Fruit fly (Drosophila melanogaster) whole organism, prepupa: Measurements from ENCODE around the gene eIF3a.

Experiments
- Blimp-1 ChIP-seq: fragments of 200-800 bp; sonication (Bioruptor generic); optimal IDR thresholded peaks from 3 replicates; lab custom pipeline; 2017; ENCODE audit warnings: missing biosample characterization, missing genetic modification characterization, mild to moderate bottlenecking, moderate library complexity, missing genetic modification reagents
- CG10631 ChIP-seq: fragments of 200-800 bp; sonication (Bioruptor generic); optimal IDR thresholded peaks from 2 replicates; lab custom pipeline; 2016; ENCODE audit warnings: missing biosample characterization, missing genetic modification characterization
- CG10669 ChIP-seq: fragments of 200-800 bp; sonication (Bioruptor generic); optimal IDR thresholded peaks from 3 replicates; lab custom pipeline; 2018; ENCODE audit warnings: missing biosample characterization, mild to moderate bottlenecking, missing genetic modification characterization, moderate library complexity
- CG11294 ChIP-seq: fragments of 200-800 bp; sonication (Bioruptor generic); IDR thresholded peaks from 2 replicates; pipeline ENCODE4 v1.3.6; 2022; ENCODE audit warnings: missing biosample characterization, missing genetic modification characterization
- CG11762 ChIP-seq: fragments of 200-800 bp; sonication (Bioruptor generic); optimal IDR thresholded peaks from 3 replicates; lab custom pipeline; 2016; ENCODE audit warnings: missing biosample characterization, missing genetic modification characterization; ENCODE audit not compliant: insufficient read depth
- CG15336 ChIP-seq: fragments of 200-800 bp; sonication (Bioruptor generic); IDR thresholded peaks from 2 replicates; pipeline ENCODE4 v1.3.6; 2022; ENCODE audit warnings: missing biosample characterization, missing genetic modification characterization
- CG1621 ChIP-seq: fragments of 200-800 bp; sonication (Bioruptor generic); optimal IDR thresholded peaks from 3 replicates; lab custom pipeline; 2018; ENCODE audit warnings: missing biosample characterization, mild to moderate bottlenecking, missing genetic modification characterization
- CG16779 ChIP-seq: fragments of 200-800 bp; sonication (Bioruptor generic); optimal IDR thresholded peaks from 3 replicates; lab custom pipeline; 2017; ENCODE audit warnings: missing biosample characterization, mild to moderate bottlenecking, missing genetic modification characterization
- CG3032 ChIP-seq: fragments of 200-800 bp; optimal IDR thresholded peaks from 2 replicates; lab custom pipeline; 2019; ENCODE audit warnings: missing biosample characterization, mild to moderate bottlenecking, missing genetic modification characterization, moderate library complexity
- CG31627 ChIP-seq: fragments of 200-800 bp; sonication (Bioruptor generic); optimal IDR thresholded peaks from 3 replicates; lab custom pipeline; 2016; ENCODE audit warnings: missing biosample characterization, missing genetic modification characterization
- CG3919 ChIP-seq: fragments of 200-800 bp; sonication (Bioruptor generic); optimal IDR thresholded peaks from 3 replicates; lab custom pipeline; 2016; ENCODE audit warnings: missing biosample characterization, missing genetic modification characterization
- CG4318 ChIP-seq: fragments of 200-800 bp; sonication (Bioruptor generic); optimal IDR thresholded peaks from 3 replicates; lab custom pipeline; 2017; ENCODE audit warnings: missing biosample characterization, mild to moderate bottlenecking, missing genetic modification characterization
- CG6163 ChIP-seq: fragments of 200-800 bp; sonication (Bioruptor generic); IDR thresholded peaks from 3 replicates; pipeline ENCODE4 v1.3.6; 2022; ENCODE audit warnings: missing biosample characterization, missing genetic modification characterization
- CG6276 ChIP-seq: fragments of 200-800 bp; sonication (Bioruptor generic); optimal IDR thresholded peaks from 2 replicates; lab custom pipeline; 2017; ENCODE audit warnings: missing biosample characterization, mild to moderate bottlenecking, missing genetic modification characterization
- CG6854 ChIP-seq: fragments of 200-800 bp; sonication (Bioruptor generic); optimal IDR thresholded peaks from 2 replicates; lab custom pipeline; 2017; ENCODE audit warnings: missing biosample characterization, mild to moderate bottlenecking, missing genetic modification characterization
- CG7368 ChIP-seq: fragments of 200-800 bp; sonication (Bioruptor generic); optimal IDR thresholded peaks from 3 replicates; lab custom pipeline; 2016; ENCODE audit warnings: missing biosample characterization, missing genetic modification characterization
- CG8119 ChIP-seq: fragments of 200-800 bp; sonication (Bioruptor generic); IDR thresholded peaks from 3 replicates; pipeline ENCODE4 v1.3.6; 2022; ENCODE audit warnings: missing biosample characterization, missing genetic modification characterization
- CG8319 ChIP-seq: fragments of 200-800 bp; sonication (Bioruptor generic); optimal IDR thresholded peaks from 3 replicates; lab custom pipeline; 2016; ENCODE audit warnings: missing biosample characterization, missing genetic modification characterization
- CG8632 ChIP-seq: fragments of 200-800 bp; sonication (Bioruptor generic); optimal IDR thresholded peaks from 3 replicates; lab custom pipeline; 2016; ENCODE audit warnings: missing biosample characterization, missing genetic modification characterization
- CG9139 ChIP-seq: fragments of 200-800 bp; sonication (Bioruptor generic); optimal IDR thresholded peaks from 3 replicates; lab custom pipeline; 2017; ENCODE audit warnings: missing biosample characterization, mild to moderate bottlenecking, missing genetic modification characterization
- Eip75B ChIP-seq: fragments of 200-800 bp; sonication (Bioruptor generic); optimal IDR thresholded peaks from 3 replicates; lab custom pipeline; 2016; ENCODE audit warnings: missing biosample characterization, missing genetic modification characterization
- Eip78C ChIP-seq: fragments of 200-800 bp; sonication (Bioruptor generic); peaks from one replicate; lab custom pipeline; 2016; ENCODE audit warnings: missing biosample characterization, missing genetic modification characterization
- Ets21C ChIP-seq: fragments of 200-800 bp; sonication (Bioruptor generic); optimal IDR thresholded peaks from 3 replicates; lab custom pipeline; 2016; ENCODE audit warnings: missing biosample characterization, missing genetic modification characterization
- Hr38 ChIP-seq: sonication (Bioruptor generic); optimal IDR thresholded peaks from 2 replicates; lab custom pipeline; 2016; ENCODE audit warnings: missing biosample characterization, missing genetic modification characterization
- Hr4 ChIP-seq: fragments of 200-800 bp; sonication (Bioruptor generic); optimal IDR thresholded peaks from 3 replicates; lab custom pipeline; 2016; ENCODE audit warnings: missing biosample characterization, missing genetic modification characterization
- Lpt ChIP-seq: fragments of 200-800 bp; sonication (Bioruptor generic); optimal IDR thresholded peaks from 3 replicates; lab custom pipeline; 2016; ENCODE audit warnings: missing biosample characterization, missing genetic modification characterization
- Met ChIP-seq: fragments of 200-800 bp; sonication (Bioruptor generic); optimal IDR thresholded peaks from 3 replicates; lab custom pipeline; 2016; ENCODE audit warnings: missing biosample characterization, missing genetic modification characterization
- Smox ChIP-seq: fragments of 200-800 bp; sonication (Bioruptor generic); optimal IDR thresholded peaks from 3 replicates; lab custom pipeline; 2016; ENCODE audit warnings: missing biosample characterization, missing genetic modification characterization
- Sox102F ChIP-seq: fragments of 200-800 bp; sonication (Bioruptor generic); optimal IDR thresholded peaks from 2 replicates; lab custom pipeline; 2016; ENCODE audit warnings: missing biosample characterization, mild to moderate bottlenecking, missing genetic modification characterization
- Sox15 ChIP-seq: fragments of 200-800 bp; sonication (Bioruptor generic); optimal IDR thresholded peaks from 3 replicates; lab custom pipeline; 2016; ENCODE audit warnings: missing biosample characterization, missing genetic modification characterization
- achi ChIP-seq: fragments of 200-800 bp; sonication (Bioruptor generic); optimal IDR thresholded peaks from 3 replicates; lab custom pipeline; 2016; ENCODE audit warnings: missing biosample characterization, missing genetic modification characterization
- acj6 ChIP-seq: fragments of 200-800 bp; sonication (Bioruptor generic); optimal IDR thresholded peaks from 3 replicates; lab custom pipeline; 2016; ENCODE audit warnings: missing biosample characterization, missing genetic modification characterization
- cyc ChIP-seq: fragments of 200-800 bp; sonication (Bioruptor generic); optimal IDR thresholded peaks from 3 replicates; lab custom pipeline; 2016; ENCODE audit warnings: missing biosample characterization, missing genetic modification characterization
- dac ChIP-seq: fragments of 200-800 bp; sonication (Bioruptor generic); optimal IDR thresholded peaks from 2 replicates; lab custom pipeline; 2017; ENCODE audit warnings: missing biosample characterization, mild to moderate bottlenecking, missing genetic modification characterization
- dsx ChIP-seq: fragments of 200-800 bp; optimal IDR thresholded peaks from 3 replicates; lab custom pipeline; 2019; ENCODE audit warnings: missing biosample characterization, mild to moderate bottlenecking, missing genetic modification characterization, moderate library complexity; ENCODE audit not compliant: poor library complexity, severe bottlenecking
- eg ChIP-seq: fragments of 200-800 bp; sonication (Bioruptor generic); IDR thresholded peaks from 3 replicates; pipeline ENCODE4 v1.3.6; 2022; ENCODE audit warnings: missing biosample characterization, missing genetic modification characterization
- esn ChIP-seq: fragments of 200-800 bp; sonication (Bioruptor generic); optimal IDR thresholded peaks from 2 replicates; lab custom pipeline; 2016; ENCODE audit warnings: missing biosample characterization, mild to moderate bottlenecking, missing genetic modification characterization, moderate library complexity
- fd85E ChIP-seq: fragments of 200-800 bp; sonication (Bioruptor generic); optimal IDR thresholded peaks from 3 replicates; lab custom pipeline; 2016; ENCODE audit warnings: missing biosample characterization, missing genetic modification characterization
- pdm3 ChIP-seq: fragments of 200-800 bp; sonication (Bioruptor generic); optimal IDR thresholded peaks from 3 replicates; lab custom pipeline; 2016; ENCODE audit warnings: missing biosample characterization, missing genetic modification characterization
- salr ChIP-seq, 2 experiments: fragments of 200-800 bp; sonication (Bioruptor generic); optimal IDR thresholded peaks; 3 replicates each; lab custom pipeline; 2016 to 2018; ENCODE audit warnings: missing biosample characterization in 2 of 2, missing genetic modification characterization in 2 of 2, mild to moderate bottlenecking in 1 of 2
- spab ChIP-seq: fragments of 200-800 bp; sonication (Bioruptor generic); optimal IDR thresholded peaks from 2 replicates; lab custom pipeline; 2017; ENCODE audit warnings: missing biosample characterization, mild to moderate bottlenecking, missing genetic modification characterization, missing genetic modification reagents
- ss ChIP-seq, 2 experiments: fragments of 200-800 bp; sonication (Bioruptor generic); optimal IDR thresholded peaks; 2 replicates in 1 of 2; 3 replicates in 1 of 2; lab custom pipeline; 2017 to 2018; ENCODE audit warnings: mild to moderate bottlenecking in 2 of 2, missing biosample characterization in 2 of 2, missing genetic modification characterization in 2 of 2, moderate library complexity in 1 of 2
- topi ChIP-seq: fragments of 200-800 bp; sonication (Bioruptor generic); optimal IDR thresholded peaks from 3 replicates; lab custom pipeline; 2016; ENCODE audit warnings: missing biosample characterization, missing genetic modification characterization
- vri ChIP-seq: fragments of 200-800 bp; sonication (Bioruptor generic); optimal IDR thresholded peaks from 3 replicates; lab custom pipeline; 2016; ENCODE audit warnings: missing biosample characterization, mild to moderate bottlenecking, missing genetic modification characterization

Gene eIF3a

DNA sequence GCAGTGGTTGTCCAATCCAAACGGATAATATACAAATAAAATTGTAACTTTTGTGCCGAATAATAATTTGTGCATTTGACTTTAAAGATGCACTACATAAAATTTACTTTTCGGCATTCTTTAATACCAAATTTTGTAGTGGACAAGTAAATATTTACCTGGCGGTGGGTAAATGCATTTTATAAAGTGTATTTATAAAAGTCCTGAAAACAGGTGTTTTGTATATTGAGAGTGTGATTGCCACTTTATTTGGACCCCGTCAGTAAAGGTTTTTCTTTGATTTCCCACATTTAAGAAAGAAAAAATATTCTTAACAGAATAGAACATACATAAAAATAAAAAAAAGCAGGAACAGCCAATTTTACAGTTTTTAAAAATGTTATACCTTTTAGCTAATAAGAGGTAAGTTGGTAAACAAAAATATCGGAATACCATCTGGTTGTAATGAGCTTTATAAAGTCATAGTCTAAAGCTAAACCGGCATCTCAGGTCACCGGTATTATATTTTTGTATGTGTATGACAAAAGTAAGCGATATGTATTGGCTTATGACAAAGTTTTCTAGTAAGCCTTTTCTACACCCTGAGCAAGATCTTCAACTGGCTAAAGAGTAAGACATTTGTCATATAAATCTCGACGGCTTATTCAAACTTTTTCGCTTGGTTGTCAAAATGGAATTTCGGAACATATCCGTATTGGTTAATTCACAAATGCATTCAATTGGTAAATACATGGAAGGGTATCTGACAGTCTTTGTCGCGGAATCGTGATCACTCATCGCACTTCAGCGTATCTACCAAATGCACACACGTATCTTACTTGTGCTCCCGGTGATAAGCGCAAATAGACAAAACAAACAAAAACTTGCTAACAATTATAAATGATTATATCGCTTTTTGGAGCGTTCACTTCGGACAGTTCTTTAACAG is 38.8 kb downstream of the eIF3a start (continued):
- TF ChIP-seq Lpt (peak; percentile 96), Eip78C (GFP tag; lab: Kevin White, UChicago) (peak; percentile 99), CG11762 (GFP tag; lab: Kevin White, UChicago) (peak; percentile 87), CG8119 (GFP tag; lab: Robert Waterston, UW) (peak; percentile 97), CG6276 (GFP tag; lab: Kevin White, UChicago) (peak; percentile 95), Sox102F (GFP tag; lab: Kevin White, UChicago) (peak; percentile 96), Sox15 (GFP tag; lab: Kevin White, UChicago) (peak; percentile 88), CG8319 (GFP tag; lab: Kevin White, UChicago) (peak; percentile 83), Ets21C (GFP tag; lab: Kevin White, UChicago) (peak; percentile 87), CG11294 (GFP tag; lab: Robert Waterston, UW) (peak; percentile 92; the same call in 1 of the 2 replicates), CG31627 (GFP tag; lab: Kevin White, UChicago) (peak; percentile 95), CG8632 (GFP tag; lab: Kevin White, UChicago) (peak; percentile 92), Met (peak; percentile 94), Hr4 (GFP tag; lab: Kevin White, UChicago) (peak; percentile 97), CG16779 (peak; percentile 88), CG6854 (GFP tag; lab: Kevin White, UChicago) (peak; percentile 88), achi (GFP tag; lab: Kevin White, UChicago) (peak; percentile 93), CG7368 (GFP tag; lab: Kevin White, UChicago) (peak; percentile 92), CG3919 (GFP tag; lab: Kevin White, UChicago) (peak; percentile 96), CG10669 (peak; percentile 86), dsx (GFP tag; lab: Kevin White, UChicago) (peak; percentile 88), ss (GFP tag; optimal IDR thresholded peaks at IDR 0.05; lab: Kevin White, UChicago) (peak; percentile 68 to 76), CG9139 (peak; percentile 52)

DNA sequence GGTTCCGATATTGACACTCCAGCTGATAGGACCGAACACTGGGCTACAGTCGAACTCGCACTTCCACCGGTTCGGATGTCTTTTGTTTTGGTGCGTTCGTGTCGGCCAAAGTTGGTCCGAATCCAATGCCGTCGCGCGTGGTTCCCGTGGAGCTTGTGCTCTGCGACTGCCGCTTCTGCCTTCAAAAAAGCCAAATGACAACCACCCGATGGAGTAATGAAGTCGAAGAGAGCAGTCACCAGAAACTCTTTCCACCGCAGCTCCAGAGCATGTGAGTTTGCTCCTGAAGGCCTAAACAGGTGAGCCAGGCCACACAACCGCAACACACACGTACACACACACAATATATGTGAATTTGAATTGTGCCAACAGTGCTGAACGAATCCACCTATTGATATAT is 39.6 kb downstream of the eIF3a start, which contains the start of gene CG34112:
TSS of gene CG34112 (minus strand) at position 143 of the 400 bp plus-strand sequence.
- TF ChIP-seq acj6 (GFP tag; lab: Kevin White, UChicago): no peak
- no peak for TF ChIP-seq Blimp-1
- no peak for TF ChIP-seq CG10631 (GFP tag; lab: Kevin White, UChicago)
- peak; percentile 47 for TF ChIP-seq CG6854 (GFP tag; lab: Kevin White, UChicago)
- no peak for TF ChIP-seq CG4318 (GFP tag; lab: Kevin White, UChicago)
- no peak for TF ChIP-seq salr (GFP tag; optimal IDR thresholded peaks at IDR 0.05; lab: Kevin White, UChicago)
- TF ChIP-seq Hr38 (GFP tag; lab: Kevin White, UChicago): no peak
- peak; percentile 39; the same call in 1 of the 3 replicates for TF ChIP-seq CG8119 (GFP tag; lab: Robert Waterston, UW)
- TF ChIP-seq CG6163 (GFP tag; lab: Robert Waterston, UW): 0 out of 3 replicates have a peak, but pooled peaks have one; percentile 15
- no peak for TF ChIP-seq spab (GFP tag; lab: Kevin White, UChicago)
- TF ChIP-seq CG3032 (tag; lab: Kevin White, UChicago): no peak
- no peak for TF ChIP-seq Sox15 (GFP tag; lab: Kevin White, UChicago)
- TF ChIP-seq pdm3 (GFP tag; lab: Kevin White, UChicago): no peak
- no peak for TF ChIP-seq topi (GFP tag; lab: Kevin White, UChicago)
- TF ChIP-seq esn (GFP tag; lab: Kevin White, UChicago): no peak
- no peak for TF ChIP-seq CG8319 (GFP tag; lab: Kevin White, UChicago)
- TF ChIP-seq CG1621 (tag; lab: Kevin White, UChicago): no peak
- no peak for TF ChIP-seq cyc (GFP tag; lab: Kevin White, UChicago)
- peak; percentile 38; the same call in 1 of the 2 replicates for TF ChIP-seq CG15336 (GFP tag; lab: Robert Waterston, UW)
- no peak for TF ChIP-seq CG16779
- TF ChIP-seq ss (GFP tag; optimal IDR thresholded peaks at IDR 0.05; lab: Kevin White, UChicago): no peak
- peak; percentile 31; the same call in 1 of the 3 replicates for TF ChIP-seq eg
- TF ChIP-seq dac (GFP tag; lab: Kevin White, UChicago): no peak
- no peak for TF ChIP-seq CG9139
- TF ChIP-seq achi (GFP tag; lab: Kevin White, UChicago): peak; percentile 6
- TF ChIP-seq Smox: no peak
- TF ChIP-seq CG11294 (GFP tag; lab: Robert Waterston, UW): no peak
- TF ChIP-seq vri (GFP tag; lab: Kevin White, UChicago): peak; percentile 71
- no peak for TF ChIP-seq Sox102F (GFP tag; lab: Kevin White, UChicago)
- no peak for TF ChIP-seq CG10669
- TF ChIP-seq fd85E (GFP tag; lab: Kevin White, UChicago): no peak
- no peak for TF ChIP-seq Eip75B
